Worm (Caenorhabditis elegans): ENCODE data around the gene pkc-2.

ce11 chrX:9337832-9338231 lies 26.8 kb upstream of the pkc-2 start:
- TF ChIP-seq egl-27 (tag; optimal IDR thresholded peaks at IDR 0.05): peak; percentile 67
- TF ChIP-seq nhr-237 (tag; optimal IDR thresholded peaks at IDR 0.05): no peak
- no peak for TF ChIP-seq unc-39 (tag; optimal IDR thresholded peaks at IDR 0.05)
- TF ChIP-seq nhr-11 (tag; optimal IDR thresholded peaks at IDR 0.05): no peak
- TF ChIP-seq fkh-2 (tag; optimal IDR thresholded peaks at IDR 0.05): no peak

Measured in whole organism, L3 larva.